Worm (Caenorhabditis elegans) whole organism, L3 larva: ENCODE results near the gene C36C9.5.

Source experiments
- R02D3.7 ChIP-seq: fragments of 150-350 bp; optimal IDR thresholded peaks from 2 replicates; lab custom pipeline; 2014; ENCODE audit warnings: missing biosample characterization, missing genetic modification characterization
- ZK546.5 ChIP-seq: sonication (generic microtip); optimal IDR thresholded peaks from 2 replicates; lab custom pipeline; 2017; ENCODE audit warnings: missing biosample characterization, missing genetic modification characterization
- aly-2 ChIP-seq: fragments of 150-350 bp; optimal IDR thresholded peaks from 2 replicates; lab custom pipeline; 2014; ENCODE audit warnings: missing biosample characterization, missing genetic modification characterization
- ceh-16 ChIP-seq: sonication (generic microtip); optimal IDR thresholded peaks from 2 replicates; lab custom pipeline; 2017; ENCODE audit warnings: missing biosample characterization, missing genetic modification characterization
- ceh-28 ChIP-seq: fragments of 150-350 bp; optimal IDR thresholded peaks from 2 replicates; lab custom pipeline; 2014; ENCODE audit warnings: missing biosample characterization, missing genetic modification reagents, missing genetic modification characterization
- ceh-82 ChIP-seq: fragments of 150-350 bp; optimal IDR thresholded peaks from 2 replicates; lab custom pipeline; 2014; ENCODE audit warnings: missing biosample characterization, missing genetic modification characterization
- daf-12 ChIP-seq: fragments of 150-350 bp; optimal IDR thresholded peaks from 2 replicates; lab custom pipeline; 2014; ENCODE audit warnings: missing biosample characterization, missing genetic modification reagents, missing genetic modification characterization
- egl-5 ChIP-seq: fragments of 150-350 bp; optimal IDR thresholded peaks from 2 replicates; lab custom pipeline; 2017; ENCODE audit warnings: missing biosample characterization, missing genetic modification reagents, missing genetic modification characterization, inconsistent platforms
- elt-1 ChIP-seq: fragments of 150-350 bp; optimal IDR thresholded peaks from 2 replicates; lab custom pipeline; 2014; ENCODE audit warnings: missing biosample characterization, missing genetic modification characterization
- fkh-2 ChIP-seq: fragments of 150-350 bp; optimal IDR thresholded peaks from 2 replicates; lab custom pipeline; 2014; ENCODE audit warnings: missing biosample characterization, missing genetic modification reagents, missing genetic modification characterization
- hmg-11 ChIP-seq: sonication (generic microtip); optimal IDR thresholded peaks from 2 replicates; lab custom pipeline; 2016; ENCODE audit warnings: missing genetic modification characterization, missing compliant biosample characterization
- jun-1 ChIP-seq: fragments of 150-350 bp; optimal IDR thresholded peaks from 2 replicates; lab custom pipeline; 2014; ENCODE audit warnings: missing biosample characterization, missing genetic modification reagents, missing genetic modification characterization
- lin-15B ChIP-seq: fragments of 150-350 bp; optimal IDR thresholded peaks from 2 replicates; lab custom pipeline; 2014; ENCODE audit warnings: missing biosample characterization, missing genetic modification characterization
- lsy-12 ChIP-seq: sonication (generic microtip); optimal IDR thresholded peaks from 2 replicates; lab custom pipeline; 2016; ENCODE audit warnings: mild to moderate bottlenecking, missing genetic modification characterization, missing compliant biosample characterization
- mdl-1 ChIP-seq: fragments of 150-350 bp; optimal IDR thresholded peaks from 2 replicates; lab custom pipeline; 2014; ENCODE audit warnings: missing biosample characterization, missing genetic modification characterization
- mml-1 ChIP-seq: fragments of 150-350 bp; sonication (generic microtip); optimal IDR thresholded peaks from 3 replicates; lab custom pipeline; 2014; ENCODE audit warnings: missing biosample characterization, missing genetic modification characterization
- nfya-1 ChIP-seq: sonication (generic microtip); optimal IDR thresholded peaks from 2 replicates; lab custom pipeline; 2017; ENCODE audit warnings: missing genetic modification characterization, mild to moderate bottlenecking, missing compliant biosample characterization, antibody characterized with exemption, moderate library complexity; ENCODE audit not compliant: insufficient read depth
- nhr-11 ChIP-seq: fragments of 150-350 bp; optimal IDR thresholded peaks from 2 replicates; lab custom pipeline; 2014; ENCODE audit warnings: missing biosample characterization, missing genetic modification characterization
- nhr-12 ChIP-seq: fragments of 150-350 bp; optimal IDR thresholded peaks from 2 replicates; lab custom pipeline; 2014; ENCODE audit warnings: missing biosample characterization, missing genetic modification characterization
- nhr-23 ChIP-seq: fragments of 150-350 bp; optimal IDR thresholded peaks from 2 replicates; lab custom pipeline; 2014; ENCODE audit warnings: missing biosample characterization, missing genetic modification reagents, missing genetic modification characterization
- nhr-25 ChIP-seq: sonication (generic microtip); optimal IDR thresholded peaks from 2 replicates; lab custom pipeline; 2017; ENCODE audit warnings: missing biosample characterization, missing genetic modification characterization
- nhr-28 ChIP-seq: fragments of 150-350 bp; optimal IDR thresholded peaks from 2 replicates; lab custom pipeline; 2014; ENCODE audit warnings: missing biosample characterization, missing genetic modification characterization
- nhr-67 ChIP-seq: fragments of 150-350 bp; optimal IDR thresholded peaks from 2 replicates; lab custom pipeline; 2014; ENCODE audit warnings: missing biosample characterization, missing genetic modification characterization
- nhr-76 ChIP-seq: fragments of 150-350 bp; sonication (generic microtip); optimal IDR thresholded peaks from 5 replicates; lab custom pipeline; 2014; ENCODE audit warnings: missing biosample characterization, missing genetic modification characterization
- nhr-77 ChIP-seq: fragments of 150-350 bp; optimal IDR thresholded peaks from 2 replicates; lab custom pipeline; 2014; ENCODE audit warnings: missing biosample characterization, missing genetic modification characterization
- pha-4 ChIP-seq: fragments of 150-350 bp; optimal IDR thresholded peaks from 2 replicates; lab custom pipeline; 2014; ENCODE audit warnings: missing biosample characterization, missing genetic modification reagents, missing genetic modification characterization
- sea-2 ChIP-seq: fragments of 150-350 bp; sonication (generic microtip); optimal IDR thresholded peaks from 4 replicates; lab custom pipeline; 2014; ENCODE audit warnings: missing biosample characterization, missing genetic modification reagents, missing genetic modification characterization
- skn-1 ChIP-seq: fragments of 150-350 bp; optimal IDR thresholded peaks from 2 replicates; lab custom pipeline; 2014; ENCODE audit warnings: missing biosample characterization, missing genetic modification characterization
- snpc-4 ChIP-seq: fragments of 150-350 bp; optimal IDR thresholded peaks from 2 replicates; lab custom pipeline; 2014; ENCODE audit warnings: missing biosample characterization, missing genetic modification characterization
- tbx-2 ChIP-seq: sonication (generic microtip); optimal IDR thresholded peaks from 2 replicates; lab custom pipeline; 2016; ENCODE audit warnings: mild to moderate bottlenecking, missing genetic modification characterization, missing compliant biosample characterization
- unc-39 ChIP-seq: sonication (generic microtip); optimal IDR thresholded peaks from 4 replicates; lab custom pipeline; 2017; ENCODE audit warnings: missing biosample characterization, missing genetic modification characterization
- unc-62 ChIP-seq: fragments of 150-350 bp; sonication (generic microtip); optimal IDR thresholded peaks from 4 replicates; lab custom pipeline; 2014; ENCODE audit warnings: missing biosample characterization, missing genetic modification reagents, missing genetic modification characterization
- zag-1 ChIP-seq: fragments of 150-350 bp; optimal IDR thresholded peaks from 2 replicates; lab custom pipeline; 2014; ENCODE audit warnings: missing biosample characterization, missing genetic modification characterization
- ztf-4 ChIP-seq: fragments of 150-350 bp; optimal IDR thresholded peaks from 2 replicates; lab custom pipeline; 2014; ENCODE audit warnings: missing biosample characterization, missing genetic modification characterization

Gene C36C9.5

DNA sequence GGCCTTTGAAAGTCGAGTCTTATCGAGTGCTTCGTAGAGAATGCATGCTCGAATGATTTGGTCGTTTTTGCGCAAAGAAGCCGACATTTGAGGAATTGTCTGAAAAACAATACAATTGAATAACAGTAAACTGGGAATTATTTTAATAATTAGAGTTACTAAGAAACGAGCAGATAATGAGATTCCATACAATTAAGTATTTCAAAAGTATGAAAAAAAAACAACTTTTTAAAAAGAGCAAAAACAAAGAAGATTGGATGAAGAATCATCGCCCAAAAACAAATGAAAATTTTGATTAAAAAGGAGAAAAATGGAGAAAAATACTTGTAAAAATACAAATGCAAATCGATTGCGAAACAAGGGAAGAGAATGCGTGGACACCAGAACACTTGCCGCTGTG is 25.7 kb downstream of the C36C9.5 start, which contains the start of gene fbxa-170:
TSS of gene fbxa-170 (minus strand) at position 101 of the 400 bp plus-strand sequence.
- TF ChIP-seq ztf-4, result no peak
- no peak for TF ChIP-seq nhr-12 (tag; lab: Kevin White, UChicago)
- TF ChIP-seq aly-2 (tag; lab: Kevin White, UChicago), result no peak
- no peak for TF ChIP-seq skn-1 (tag; lab: Kevin White, UChicago)
- no peak for TF ChIP-seq ceh-16
- TF ChIP-seq hmg-11, result no peak
- TF ChIP-seq fkh-2 (tag; lab: Kevin White, UChicago), result no peak
- TF ChIP-seq elt-1 (tag; lab: Kevin White, UChicago), result no peak
- no peak for TF ChIP-seq ceh-82 (tag; lab: Kevin White, UChicago)
- TF ChIP-seq lsy-12, result no peak
- no peak for TF ChIP-seq nhr-23 (tag; lab: Kevin White, UChicago)
- no peak for TF ChIP-seq lin-15B (tag; lab: Kevin White, UChicago)

- TF ChIP-seq lin-15B (tag; lab: Kevin White, UChicago) (no peak), nhr-67 (no peak), unc-39 (no peak), daf-12 (no peak), nhr-28 (no peak), R02D3.7 (tag; lab: Kevin White, UChicago) (no peak), nhr-12 (tag; lab: Kevin White, UChicago) (no peak), ZK546.5 (tag; lab: Kevin White, UChicago) (no peak), fkh-2 (tag; lab: Kevin White, UChicago) (no peak), tbx-2 (tag; lab: Kevin White, UChicago) (no peak), sea-2 (GFP tag; lab: Kevin White, UChicago) (no peak), snpc-4 (tag; lab: Kevin White, UChicago) (no peak), unc-62 (GFP tag; lab: Kevin White, UChicago) (no peak)
Measured at ce11 chrX:1675879-1676278, 27.9 kb downstream of the C36C9.5 start.

DNA sequence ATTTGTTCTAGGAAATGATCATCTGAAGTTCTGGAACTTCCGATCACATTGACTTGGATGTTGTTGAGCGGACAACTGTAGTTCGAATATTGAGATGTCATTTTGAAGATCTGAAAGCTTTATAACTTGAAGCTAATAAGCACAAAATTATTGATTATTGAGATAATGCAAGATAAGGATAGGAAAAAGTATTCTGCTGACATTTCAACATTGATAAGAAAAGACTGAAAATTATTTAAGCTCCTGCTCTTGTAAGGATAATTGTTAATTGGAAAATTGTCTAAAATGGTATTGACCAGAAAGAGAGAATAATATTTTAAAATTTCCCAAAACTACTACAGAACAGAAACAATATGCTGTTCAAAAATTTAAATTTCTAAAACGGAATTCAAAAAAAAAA is 29.7 kb downstream of the C36C9.5 start, which contains the start of gene tbx-31:
TSS of gene tbx-31 (minus strand) at position 101 of the 400 bp plus-strand sequence.
- TF ChIP-seq daf-12 (no peak), nhr-28 (no peak), nhr-77 (no peak), aly-2 (tag; lab: Kevin White, UChicago) (no peak), nhr-23 (tag; lab: Kevin White, UChicago) (no peak), jun-1 (no peak), pha-4 (tag; lab: Kevin White, UChicago) (no peak), snpc-4 (tag; lab: Kevin White, UChicago) (no peak), skn-1 (tag; lab: Kevin White, UChicago) (no peak), ZK546.5 (tag; lab: Kevin White, UChicago) (no peak), nhr-11 (tag; lab: Kevin White, UChicago) (no peak), nfya-1 (tag; lab: Kevin White, UChicago) (no peak), nhr-67 (no peak), lsy-12 (no peak), R02D3.7 (tag; lab: Kevin White, UChicago) (no peak), nhr-12 (tag; lab: Kevin White, UChicago) (no peak), ztf-4 (no peak), unc-62 (GFP tag; lab: Kevin White, UChicago) (no peak), sea-2 (GFP tag; lab: Kevin White, UChicago) (no peak)

DNA sequence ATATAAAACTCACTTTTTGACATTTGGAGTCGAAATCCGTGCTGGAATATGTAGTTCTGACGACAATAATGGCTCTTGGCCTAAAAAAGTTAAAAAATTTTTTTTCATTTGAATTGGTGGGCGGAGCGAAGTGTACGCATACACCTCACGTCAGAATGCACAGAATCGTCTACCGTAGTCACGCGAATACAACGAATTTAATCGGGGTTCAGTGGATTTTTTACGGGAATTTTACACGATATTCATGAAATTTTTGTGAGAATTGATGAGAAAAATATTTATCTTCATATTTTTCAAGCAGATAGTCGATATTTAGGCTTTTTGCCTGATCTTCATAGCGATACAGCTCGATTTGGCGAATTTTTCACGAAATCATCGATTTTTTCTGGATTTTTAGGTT is 35.0 kb downstream of the C36C9.5 start, which contains the start of gene R09H3.3:
TSS of gene R09H3.3 (minus strand) at position 101 of the 400 bp plus-strand sequence.
- TF ChIP-seq nhr-77 (no peak), daf-12 (no peak), lsy-12 (no peak), nhr-25 (tag; lab: Kevin White, UChicago) (no peak), skn-1 (tag; lab: Kevin White, UChicago) (no peak), nfya-1 (tag; lab: Kevin White, UChicago) (no peak), nhr-11 (tag; lab: Kevin White, UChicago) (no peak), egl-5 (tag; lab: Kevin White, UChicago) (no peak), zag-1 (tag; lab: Kevin White, UChicago) (no peak), snpc-4 (tag; lab: Kevin White, UChicago) (no peak), mdl-1 (no peak), nhr-12 (tag; lab: Kevin White, UChicago) (no peak), nhr-28 (no peak), jun-1 (no peak), unc-39 (no peak), nhr-23 (tag; lab: Kevin White, UChicago) (no peak), mml-1 (tag; lab: Kevin White, UChicago) (no peak)

ce11 chrX:1667056-1667455 is 36.7 kb downstream of the C36C9.5 start:
- TF ChIP-seq nhr-76 (tag; lab: Kevin White, UChicago), result no peak
- peak; percentile 19 for TF ChIP-seq ceh-28 (tag; lab: Kevin White, UChicago)
- no peak for TF ChIP-seq fkh-2 (tag; lab: Kevin White, UChicago)
- TF ChIP-seq, all 47 proteins: peak for 1
